Fruit fly (Drosophila melanogaster) whole organism, pupa: ENCODE data around the gene Pop5.
A peak's percentile ranks its signal among the peaks of the same experiment; 100 is the strongest.

Experiments
- CG10348 ChIP-seq: fragments of 200-800 bp; sonication (Bioruptor generic); IDR thresholded peaks from 2 replicates; pipeline ENCODE4 v1.3.6; 2022; ENCODE audit warnings: missing biosample characterization, missing genetic modification characterization
- CG12605 ChIP-seq: fragments of 200-800 bp; sonication (Bioruptor generic); IDR thresholded peaks from 2 replicates; pipeline ENCODE4 v1.3.6; 2022; ENCODE audit warnings: missing biosample characterization, missing genetic modification characterization
- CG13204 ChIP-seq: fragments of 200-800 bp; sonication (Bioruptor generic); optimal IDR thresholded peaks from 2 replicates; lab custom pipeline; 2018; ENCODE audit warnings: missing biosample characterization, mild to moderate bottlenecking, missing genetic modification characterization, moderate library complexity
- CG14655 ChIP-seq: fragments of 200-800 bp; sonication (Bioruptor generic); optimal IDR thresholded peaks from 3 replicates; lab custom pipeline; 2017; ENCODE audit warnings: mild to moderate bottlenecking, missing biosample characterization, missing genetic modification reagents, missing genetic modification characterization
- CG15710 ChIP-seq: fragments of 200-800 bp; sonication (Bioruptor generic); optimal IDR thresholded peaks from 2 replicates; lab custom pipeline; 2018; ENCODE audit warnings: missing biosample characterization, mild to moderate bottlenecking, missing genetic modification characterization, moderate library complexity
- CG17806 ChIP-seq: fragments of 200-800 bp; sonication (Bioruptor generic); optimal IDR thresholded peaks from 2 replicates; lab custom pipeline; 2018; ENCODE audit warnings: missing biosample characterization, mild to moderate bottlenecking, missing genetic modification characterization, moderate library complexity
- CG32121 ChIP-seq: fragments of 200-800 bp; sonication (Bioruptor generic); IDR thresholded peaks from 2 replicates; pipeline ENCODE4 v1.3.6; 2022; ENCODE audit warnings: missing biosample characterization, missing genetic modification characterization
- CG34367 ChIP-seq: fragments of 200-800 bp; sonication (Bioruptor generic); optimal IDR thresholded peaks from 2 replicates; lab custom pipeline; 2018; ENCODE audit warnings: missing biosample characterization, mild to moderate bottlenecking, missing genetic modification characterization
- CG4496 ChIP-seq: fragments of 200-800 bp; sonication (Bioruptor generic); IDR thresholded peaks from 3 replicates; pipeline ENCODE4 v1.3.6; 2022; ENCODE audit warnings: missing biosample characterization, missing genetic modification characterization
- CG8159 ChIP-seq: fragments of 200-800 bp; sonication (Bioruptor generic); optimal IDR thresholded peaks from 3 replicates; lab custom pipeline; 2018; ENCODE audit warnings: missing biosample characterization, mild to moderate bottlenecking, missing genetic modification characterization, moderate library complexity
- CG8301 ChIP-seq: fragments of 200-800 bp; sonication (Bioruptor generic); optimal IDR thresholded peaks from 2 replicates; lab custom pipeline; 2018; ENCODE audit warnings: missing biosample characterization, mild to moderate bottlenecking, missing genetic modification characterization
- CG9948 ChIP-seq: fragments of 200-800 bp; sonication (Bioruptor generic); optimal IDR thresholded peaks from 2 replicates; lab custom pipeline; 2018; ENCODE audit warnings: missing biosample characterization, mild to moderate bottlenecking, missing genetic modification characterization, moderate library complexity
- D1 ChIP-seq: fragments of 200-800 bp; sonication (Bioruptor generic); optimal IDR thresholded peaks from 2 replicates; lab custom pipeline; 2018; ENCODE audit warnings: missing biosample characterization, mild to moderate bottlenecking, missing genetic modification characterization, moderate library complexity
- EcR ChIP-seq: fragments of 200-800 bp; sonication (Bioruptor generic); optimal IDR thresholded peaks from 3 replicates; lab custom pipeline; 2019; ENCODE audit warnings: missing biosample characterization, missing genetic modification characterization, mild to moderate bottlenecking, moderate library complexity, missing genetic modification reagents
- Ets98B ChIP-seq: fragments of 200-800 bp; sonication (Bioruptor generic); IDR thresholded peaks from 2 replicates; pipeline ENCODE4 v1.3.6; 2022; ENCODE audit warnings: missing biosample characterization, missing genetic modification characterization
- Pif1A ChIP-seq: fragments of 200-800 bp; sonication (Bioruptor generic); optimal IDR thresholded peaks from 3 replicates; lab custom pipeline; 2016; ENCODE audit warnings: missing biosample characterization, missing genetic modification characterization
- Pif1B ChIP-seq: fragments of 200-800 bp; sonication (Bioruptor generic); optimal IDR thresholded peaks from 3 replicates; lab custom pipeline; 2016; ENCODE audit warnings: missing biosample characterization, missing genetic modification characterization
- Snoo ChIP-seq: fragments of 200-800 bp; sonication (Bioruptor generic); optimal IDR thresholded peaks from 3 replicates; lab custom pipeline; 2017; ENCODE audit warnings: missing biosample characterization, mild to moderate bottlenecking, missing genetic modification characterization, inconsistent platforms
- fd96Ca ChIP-seq: fragments of 200-800 bp; sonication (Bioruptor generic); IDR thresholded peaks from 3 replicates; pipeline ENCODE4 v1.3.6; 2022; ENCODE audit warnings: missing biosample characterization, missing genetic modification characterization
- gl ChIP-seq: fragments of 200-800 bp; sonication (Bioruptor generic); optimal IDR thresholded peaks from 2 replicates; lab custom pipeline; 2018; ENCODE audit warnings: missing biosample characterization, mild to moderate bottlenecking, missing genetic modification characterization
- rn ChIP-seq: fragments of 200-800 bp; sonication (Bioruptor generic); IDR thresholded peaks from 2 replicates; pipeline ENCODE4 v1.3.6; 2022; ENCODE audit warnings: missing biosample characterization, missing genetic modification characterization

Gene Pop5

dm6 chr3L:17049314-17049713, 4.5 kb upstream of the Pop5 start, which contains the start of gene rogdi:
TSS of gene rogdi (plus strand) at chr3L:17049512.
- no peak for TF ChIP-seq CG8159 (tag; lab: Kevin White, UChicago)
- TF ChIP-seq CG32121 (GFP tag; lab: Robert Waterston, UW) = no peak
- TF ChIP-seq CG4496 (GFP tag; lab: Robert Waterston, UW) = no peak

dm6 chr3L:17047811-17048239, 3.0 kb upstream of the Pop5 start:
- TF ChIP-seq Ets98B (0 out of 2 replicates have a peak, but pooled peaks have one; percentile 23), CG8159 (tag; lab: Kevin White, UChicago) (no peak), CG8301 (tag; lab: Kevin White, UChicago) (no peak), gl (tag; lab: Kevin White, UChicago) (no peak), CG4496 (GFP tag; lab: Robert Waterston, UW) (0 out of 3 replicates have a peak, but pooled peaks have one; percentile 51), fd96Ca (GFP tag; lab: Robert Waterston, UW) (no peak), CG32121 (GFP tag; lab: Robert Waterston, UW) (no peak), CG12605 (peak; percentile 39; the same call in 1 of the 2 replicates), CG10348 (GFP tag; lab: Robert Waterston, UW) (no peak), CG15710 (tag; lab: Kevin White, UChicago) (no peak), D1 (tag; lab: Kevin White, UChicago) (no peak), EcR (GFP tag; lab: Kevin White, UChicago) (no peak), CG14655 (GFP tag; lab: Kevin White, UChicago) (peak; percentile 30), CG17806 (no peak), rn (no peak), CG34367 (tag; lab: Kevin White, UChicago) (no peak), Pif1A (GFP tag; lab: Kevin White, UChicago) (no peak), CG13204 (GFP tag; lab: Kevin White, UChicago) (no peak), Pif1B (GFP tag; lab: Kevin White, UChicago) (no peak), Snoo (tag; lab: Kevin White, UChicago) (no peak), CG9948 (tag; lab: Kevin White, UChicago) (no peak)

- TF ChIP-seq Snoo (tag; lab: Kevin White, UChicago) (no peak), CG14655 (GFP tag; lab: Kevin White, UChicago) (peak; percentile 96), Pif1B (GFP tag; lab: Kevin White, UChicago) (no peak), CG10348 (GFP tag; lab: Robert Waterston, UW) (no peak), rn (no peak), EcR (GFP tag; lab: Kevin White, UChicago) (no peak), CG32121 (GFP tag; lab: Robert Waterston, UW) (peak; percentile 28; the same call in 1 of the 2 replicates), fd96Ca (GFP tag; lab: Robert Waterston, UW) (no peak)
- TF ChIP-seq, all 21 proteins: peak for 2
Measured at dm6 chr3L:17045431-17046238, 797 bp upstream of the Pop5 start, which contains the start of gene TpnC73F. TSS of gene TpnC73F (plus strand) at chr3L:17046063.

dm6 chr3L:17042297-17042921, 2.4 kb downstream of the Pop5 start, which contains the start of the genes scaf6 and Papst2:
TSS of gene scaf6 (minus strand) at chr3L:17042574.
TSS of gene Papst2 (plus strand) at chr3L:17042797.
- TF ChIP-seq Snoo (tag; lab: Kevin White, UChicago) (peak; percentile 8), gl (tag; lab: Kevin White, UChicago) (no peak)
- TF ChIP-seq, all 21 proteins: peak for 1

DNA sequence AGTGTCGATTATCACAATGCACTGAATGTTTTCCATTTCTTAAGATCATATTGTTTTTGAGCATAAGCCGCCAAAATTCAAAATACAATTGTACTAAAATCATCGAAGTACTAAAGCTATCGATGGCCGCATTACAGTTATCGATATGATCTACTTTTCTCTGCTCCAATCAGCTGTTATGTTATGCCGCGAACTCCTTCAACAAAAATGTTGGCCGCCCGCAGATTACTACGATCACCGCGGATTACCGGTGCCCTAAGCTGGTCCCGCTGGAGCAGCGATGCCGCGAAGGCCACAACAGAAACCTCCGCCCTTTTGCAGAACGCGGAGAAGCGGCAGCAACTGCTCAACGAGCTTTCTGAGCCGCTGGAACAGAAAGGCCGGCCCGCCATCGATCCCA, 9.3 kb downstream of the Pop5 start, which contains the start of gene beg:
Gene beg, plus strand, starts transcription at position 177 of the 400 bp plus-strand sequence.
- no peak for TF ChIP-seq gl (tag; lab: Kevin White, UChicago)
- no peak for TF ChIP-seq Ets98B
- TF ChIP-seq CG34367 (tag; lab: Kevin White, UChicago) = no peak
- TF ChIP-seq Snoo (tag; lab: Kevin White, UChicago) = no peak
- no peak for TF ChIP-seq CG8301 (tag; lab: Kevin White, UChicago)
- TF ChIP-seq CG13204 (GFP tag; lab: Kevin White, UChicago) = no peak
- TF ChIP-seq CG4496 (GFP tag; lab: Robert Waterston, UW) = no peak
- no peak for TF ChIP-seq EcR (GFP tag; lab: Kevin White, UChicago)
- no peak for TF ChIP-seq CG10348 (GFP tag; lab: Robert Waterston, UW)
- no peak for TF ChIP-seq fd96Ca (GFP tag; lab: Robert Waterston, UW)
- TF ChIP-seq CG14655 (GFP tag; lab: Kevin White, UChicago) = no peak
- no peak for TF ChIP-seq CG9948 (tag; lab: Kevin White, UChicago)
- TF ChIP-seq Pif1B (GFP tag; lab: Kevin White, UChicago) = no peak
- no peak for TF ChIP-seq Pif1A (GFP tag; lab: Kevin White, UChicago)
- TF ChIP-seq CG32121 (GFP tag; lab: Robert Waterston, UW) = no peak
- no peak for TF ChIP-seq CG8159 (tag; lab: Kevin White, UChicago)
- no peak for TF ChIP-seq CG17806
